Worm (Caenorhabditis elegans): ENCODE results near the gene hlh-11.

DNA sequence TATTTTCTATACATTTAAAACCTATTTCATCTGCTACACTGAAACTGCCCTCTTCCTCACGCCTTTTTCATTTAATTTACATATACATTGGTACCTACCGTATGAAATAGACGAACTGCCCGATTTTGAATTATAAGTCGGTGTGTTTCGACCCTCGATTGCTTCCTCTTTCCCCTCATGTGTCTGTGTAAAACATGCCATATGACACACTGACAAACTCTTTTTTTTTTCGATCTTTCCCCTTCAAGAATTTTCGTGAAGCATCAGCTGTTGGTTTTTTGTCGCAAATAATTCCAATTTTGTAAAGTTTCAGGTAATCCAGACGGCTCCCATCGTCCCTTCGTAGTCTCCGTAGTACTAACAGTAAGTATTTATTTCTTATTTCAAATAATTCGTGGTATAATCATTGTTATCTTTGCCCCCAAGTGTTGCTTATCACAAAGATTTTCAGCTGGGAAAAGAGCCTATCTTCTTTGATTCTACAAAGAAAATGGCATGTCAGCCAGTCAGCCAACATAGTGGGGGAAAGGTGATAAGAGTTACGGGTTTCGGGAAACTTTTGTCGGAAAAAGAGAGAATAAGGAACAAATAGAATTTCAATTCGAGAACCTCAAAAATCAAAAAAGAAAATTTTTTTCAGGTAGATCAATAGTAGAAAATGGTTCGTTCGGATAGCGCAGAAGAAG, 2.5 kb downstream of the hlh-11 start:
- TF ChIP-seq ets-4 (tag; optimal IDR thresholded peaks at IDR 0.05) (no peak), unc-55 (GFP tag; optimal IDR thresholded peaks at IDR 0.05) (no peak), hlh-8 (tag; optimal IDR thresholded peaks at IDR 0.05) (no peak), npax-4 (tag; optimal IDR thresholded peaks at IDR 0.05) (no peak)
